Worm (Caenorhabditis elegans) whole organism, L1 larva: ENCODE measurements around the gene clec-157.
A peak's percentile ranks its signal among the peaks of the same experiment; 100 is the strongest.

Experiments used
- C16A3.4 ChIP-seq: fragments of 150-350 bp; optimal IDR thresholded peaks from 2 replicates; lab custom pipeline; 2014; ENCODE audit warnings: missing biosample characterization, missing genetic modification characterization
- aly-2 ChIP-seq: fragments of 150-350 bp; optimal IDR thresholded peaks from 2 replicates; lab custom pipeline; 2014; ENCODE audit warnings: missing biosample characterization, missing genetic modification characterization
- blmp-1 ChIP-seq: fragments of 150-350 bp; optimal IDR thresholded peaks from 2 replicates; lab custom pipeline; 2014; ENCODE audit warnings: missing biosample characterization, missing genetic modification characterization
- elt-2 ChIP-seq: sonication (generic microtip); optimal IDR thresholded peaks from 2 replicates; lab custom pipeline; 2016; ENCODE audit warnings: missing genetic modification characterization, mild to moderate bottlenecking, inconsistent platforms, missing compliant biosample characterization, missing genetic modification reagents
- ets-5 ChIP-seq: fragments of 200-800 bp; sonication (Bioruptor generic); IDR thresholded peaks from 2 replicates; pipeline ENCODE4 v1.3.6; 2022; ENCODE audit warnings: missing genetic modification characterization, missing compliant biosample characterization
- fkh-4 ChIP-seq: sonication (generic microtip); optimal IDR thresholded peaks from 2 replicates; lab custom pipeline; 2016; ENCODE audit warnings: missing compliant biosample characterization, missing genetic modification characterization, borderline replicate concordance
- fkh-8 ChIP-seq: sonication (generic microtip); optimal IDR thresholded peaks from 2 replicates; lab custom pipeline; 2016; ENCODE audit warnings: mild to moderate bottlenecking, missing genetic modification characterization, missing compliant biosample characterization
- fos-1 ChIP-seq: fragments of 150-350 bp; optimal IDR thresholded peaks from 2 replicates; lab custom pipeline; 2014; ENCODE audit warnings: missing biosample characterization, missing genetic modification characterization
- grh-1 ChIP-seq: fragments of 200-800 bp; sonication (Bioruptor generic); IDR thresholded peaks from 2 replicates; pipeline ENCODE4 v1.3.6; 2022; ENCODE audit warnings: missing genetic modification reagents, missing genetic modification characterization, missing compliant biosample characterization
- jun-1 ChIP-seq: fragments of 150-350 bp; optimal IDR thresholded peaks from 2 replicates; lab custom pipeline; 2014; ENCODE audit warnings: missing biosample characterization, missing genetic modification reagents, missing genetic modification characterization
- lin-14 ChIP-seq: fragments of 200-800 bp; sonication (Bioruptor generic); optimal IDR thresholded peaks from 2 replicates; lab custom pipeline; 2018; ENCODE audit warnings: mild to moderate bottlenecking, missing genetic modification characterization, moderate library complexity, missing compliant biosample characterization
- lin-35 ChIP-seq, 2 experiments: fragments of 150-350 bp; optimal IDR thresholded peaks; 2 replicates each; lab custom pipeline; 2014; ENCODE audit warnings: missing biosample characterization in 2 of 2, missing genetic modification characterization in 2 of 2, missing genetic modification reagents in 2 of 2
- lsy-2 ChIP-seq, 2 experiments: fragments of 150-350 bp; optimal IDR thresholded peaks; 2 replicates each; lab custom pipeline; 2014; ENCODE audit warnings: missing biosample characterization in 2 of 2, missing genetic modification characterization in 2 of 2
- mab-9 ChIP-seq: fragments of 200-800 bp; sonication (Bioruptor generic); IDR thresholded peaks from 2 replicates; pipeline ENCODE4 v1.3.6; 2022; ENCODE audit warnings: missing genetic modification reagents, missing genetic modification characterization, missing compliant biosample characterization
- mef-2 ChIP-seq: fragments of 150-350 bp; optimal IDR thresholded peaks from 2 replicates; lab custom pipeline; 2014; ENCODE audit warnings: missing biosample characterization, missing genetic modification characterization
- mep-1 ChIP-seq: fragments of 150-350 bp; optimal IDR thresholded peaks from 2 replicates; lab custom pipeline; 2014; ENCODE audit warnings: missing biosample characterization, missing genetic modification characterization
- nhr-19 ChIP-seq: fragments of 200-800 bp; sonication (Bioruptor generic); conservative IDR thresholded peaks from 2 replicates; pipeline ENCODE4 v1.3.6; 2022; ENCODE audit warnings: missing genetic modification characterization, missing compliant biosample characterization
- nhr-237 ChIP-seq: fragments of 150-350 bp; optimal IDR thresholded peaks from 2 replicates; lab custom pipeline; 2014; ENCODE audit warnings: missing biosample characterization, missing genetic modification characterization
- nhr-71 ChIP-seq: sonication (generic microtip); optimal IDR thresholded peaks from 2 replicates; lab custom pipeline; 2016; ENCODE audit warnings: mild to moderate bottlenecking, missing genetic modification characterization, moderate library complexity, missing compliant biosample characterization
- nhr-77 ChIP-seq: fragments of 150-350 bp; optimal IDR thresholded peaks from 2 replicates; lab custom pipeline; 2014; ENCODE audit warnings: missing biosample characterization, missing genetic modification characterization
- pag-3 ChIP-seq: sonication (generic microtip); optimal IDR thresholded peaks from 2 replicates; lab custom pipeline; 2017; ENCODE audit warnings: missing genetic modification characterization, mild to moderate bottlenecking, missing compliant biosample characterization, antibody characterized with exemption, borderline replicate concordance; ENCODE audit not compliant: insufficient read depth
- pqm-1 ChIP-seq: sonication (generic microtip); optimal IDR thresholded peaks from 3 replicates; lab custom pipeline; 2017; ENCODE audit warnings: missing biosample characterization, missing genetic modification characterization
- rnt-1 ChIP-seq: sonication (generic microtip); optimal IDR thresholded peaks from 2 replicates; lab custom pipeline; 2016; ENCODE audit warnings: mild to moderate bottlenecking, missing genetic modification characterization, moderate library complexity, missing compliant biosample characterization
- skn-1 ChIP-seq: fragments of 150-350 bp; optimal IDR thresholded peaks from 2 replicates; lab custom pipeline; 2014; ENCODE audit warnings: missing biosample characterization, missing genetic modification characterization
- snu-23 ChIP-seq: sonication (generic microtip); optimal IDR thresholded peaks from 2 replicates; lab custom pipeline; 2016; ENCODE audit warnings: missing genetic modification characterization, missing compliant biosample characterization
- sptf-1 ChIP-seq: fragments of 150-350 bp; optimal IDR thresholded peaks from 2 replicates; lab custom pipeline; 2014; ENCODE audit warnings: missing biosample characterization, missing genetic modification characterization
- sup-37 ChIP-seq: fragments of 200-800 bp; sonication (Bioruptor generic); optimal IDR thresholded peaks from 2 replicates; lab custom pipeline; 2018; ENCODE audit warnings: mild to moderate bottlenecking, missing genetic modification characterization, missing compliant biosample characterization
- tbx-2 ChIP-seq: sonication (generic microtip); optimal IDR thresholded peaks from 2 replicates; lab custom pipeline; 2016; ENCODE audit warnings: missing genetic modification characterization, missing compliant biosample characterization
- unc-86 ChIP-seq: sonication (generic microtip); optimal IDR thresholded peaks from 2 replicates; lab custom pipeline; 2016; ENCODE audit warnings: missing genetic modification characterization, missing compliant biosample characterization
- unc-98 ChIP-seq: fragments of 200-800 bp; sonication (Bioruptor generic); IDR thresholded peaks from 2 replicates; pipeline ENCODE4 v1.3.6; 2022; ENCODE audit warnings: missing genetic modification characterization, missing compliant biosample characterization
- zag-1 ChIP-seq: fragments of 150-350 bp; optimal IDR thresholded peaks from 2 replicates; lab custom pipeline; 2014; ENCODE audit warnings: missing biosample characterization, missing genetic modification characterization
- ztf-11 ChIP-seq, 2 experiments: sonication (generic microtip); optimal IDR thresholded peaks; 2 replicates each; lab custom pipeline; 2016 to 2017; ENCODE audit warnings: missing genetic modification characterization in 2 of 2, missing biosample characterization in 1 of 2, missing compliant biosample characterization in 1 of 2
- ztf-4 ChIP-seq: fragments of 150-350 bp; optimal IDR thresholded peaks from 2 replicates; lab custom pipeline; 2014; ENCODE audit warnings: missing biosample characterization, missing genetic modification characterization

The clec-157 gene

DNA sequence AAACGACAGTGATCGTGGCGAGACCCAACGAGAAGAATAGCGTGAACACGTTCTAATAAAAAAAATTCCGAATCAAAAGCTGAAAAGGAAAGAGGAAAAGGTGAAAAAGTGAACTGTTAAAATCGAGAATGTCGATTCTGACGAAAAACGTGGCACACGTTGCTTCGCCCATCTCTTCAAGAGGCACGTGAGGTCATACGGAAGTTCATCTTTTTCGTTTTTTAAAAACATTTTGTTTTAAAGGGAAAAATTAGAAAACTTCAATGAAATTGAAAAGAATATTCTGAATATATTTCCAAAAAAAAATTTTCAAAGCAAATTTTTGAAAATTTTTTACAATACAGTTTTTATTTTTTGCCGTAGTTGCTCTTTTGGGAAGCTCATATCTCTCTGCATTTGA lies 33.0 kb downstream of the clec-157 start, which contains the start of gene C38D4.7:
C38D4.7 (minus strand) TSS at position 101 of the 400 bp plus-strand sequence.
- no peak for TF ChIP-seq lin-14 (GFP tag; lab: Kevin White, UChicago)
- TF ChIP-seq, all 84 proteins: peak for 0

DNA sequence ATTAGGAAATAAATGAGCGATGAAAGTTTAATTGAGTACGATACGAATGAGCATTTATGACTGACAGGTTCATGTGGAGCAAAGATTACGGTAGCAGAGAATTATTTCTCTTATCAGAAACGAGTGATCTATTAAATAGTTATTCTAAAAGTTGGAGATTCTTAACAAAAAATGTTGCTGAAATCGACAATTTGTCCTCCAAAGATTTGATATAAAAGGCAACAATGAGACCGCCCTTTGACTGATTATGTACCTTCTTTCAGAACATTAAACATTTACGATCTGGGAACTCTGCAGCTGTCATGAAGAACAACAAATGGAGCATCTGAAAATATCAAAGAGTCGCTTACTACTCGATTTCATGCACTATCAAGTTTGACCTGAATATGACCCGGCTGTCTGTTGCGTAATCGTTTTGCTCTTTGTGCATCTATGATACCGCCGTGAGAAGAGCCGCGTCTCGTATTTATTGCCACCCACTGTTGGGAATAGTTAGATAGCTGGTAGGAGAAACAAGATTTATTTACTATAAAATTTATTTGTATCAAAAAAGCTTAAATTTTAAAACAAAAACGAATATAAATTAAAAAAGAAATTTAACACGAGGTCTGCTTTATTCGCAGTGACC lies 34.6 kb downstream of the clec-157 start, which contains the start of gene pal-1:
pal-1 (minus strand) TSS at position 51 of the 628 bp plus-strand sequence.
- TF ChIP-seq rnt-1 (tag; lab: Kevin White, UChicago) (no peak), nhr-71 (tag; lab: Kevin White, UChicago) (no peak), lsy-2 (tag; optimal IDR thresholded peaks at IDR 0.05; lab: Kevin White, UChicago) (no peak), nhr-19 (no peak), aly-2 (tag; lab: Kevin White, UChicago) (no peak), mab-9 (GFP tag; lab: Robert Waterston, UW) (no peak), mep-1 (tag; lab: Kevin White, UChicago) (no peak), sup-37 (GFP tag; lab: Kevin White, UChicago) (no peak), nhr-77 (tag; lab: Kevin White, UChicago) (no peak)

DNA sequence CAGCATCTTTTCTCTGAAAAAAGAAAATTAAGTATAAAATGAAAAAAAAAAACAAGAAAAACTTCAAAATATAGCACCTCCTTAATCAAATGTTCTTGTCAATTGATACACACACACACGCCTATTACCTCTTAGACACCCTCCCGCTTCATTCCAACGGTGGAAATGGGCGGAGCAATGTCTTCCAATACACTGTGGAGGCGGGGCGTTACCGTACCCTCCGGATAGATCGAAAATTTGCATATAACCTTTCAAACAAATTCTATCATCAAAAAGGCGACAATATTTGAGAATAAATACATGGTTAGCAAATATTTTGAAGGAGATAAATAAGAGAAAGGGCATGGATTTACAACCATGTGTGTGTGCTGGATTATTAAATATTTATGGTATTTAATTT lies 36.1 kb downstream of the clec-157 start:
- TF ChIP-seq ztf-4 (tag; lab: Kevin White, UChicago) (no peak), lsy-2 (tag; optimal IDR thresholded peaks at IDR 0.05; lab: Kevin White, UChicago) (peak in 1 of 2 experiments; percentile 51)

DNA sequence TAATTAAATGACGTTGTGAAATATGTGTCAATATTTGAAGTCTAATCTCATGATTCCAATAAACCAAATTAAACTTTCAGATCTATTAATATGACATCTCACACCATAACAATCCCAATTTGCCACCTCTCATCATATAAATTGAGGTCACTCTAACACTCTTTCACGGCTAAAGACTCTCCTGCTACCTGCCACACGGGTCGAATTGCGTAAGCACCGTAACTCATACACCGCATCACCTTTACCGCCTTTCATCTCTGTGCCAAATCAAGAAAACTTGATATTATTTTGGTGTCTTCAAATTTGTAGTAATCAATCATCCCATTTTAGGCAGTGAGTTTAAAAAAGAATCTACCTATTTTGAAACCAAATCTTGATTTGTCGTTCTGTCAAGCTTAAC lies 37.9 kb downstream of the clec-157 start:
- TF ChIP-seq fkh-4 (tag; lab: Kevin White, UChicago) (no peak), C16A3.4 (tag; lab: Kevin White, UChicago) (no peak), tbx-2 (tag; lab: Kevin White, UChicago) (no peak), nhr-237 (tag; lab: Kevin White, UChicago) (no peak), unc-98 (GFP tag; lab: Robert Waterston, UW) (no peak), pqm-1 (no peak), grh-1 (GFP tag; lab: Robert Waterston, UW) (no peak), zag-1 (no peak), blmp-1 (no peak), skn-1 (no peak), jun-1 (tag; lab: Kevin White, UChicago) (no peak), ztf-11 (tag; optimal IDR thresholded peaks at IDR 0.05; lab: Kevin White, UChicago) (no peak), pag-3 (tag; lab: Kevin White, UChicago) (no peak), elt-2 (tag; lab: Kevin White, UChicago) (no peak), mef-2 (tag; lab: Kevin White, UChicago) (no peak), sup-37 (GFP tag; lab: Kevin White, UChicago) (no peak)

DNA sequence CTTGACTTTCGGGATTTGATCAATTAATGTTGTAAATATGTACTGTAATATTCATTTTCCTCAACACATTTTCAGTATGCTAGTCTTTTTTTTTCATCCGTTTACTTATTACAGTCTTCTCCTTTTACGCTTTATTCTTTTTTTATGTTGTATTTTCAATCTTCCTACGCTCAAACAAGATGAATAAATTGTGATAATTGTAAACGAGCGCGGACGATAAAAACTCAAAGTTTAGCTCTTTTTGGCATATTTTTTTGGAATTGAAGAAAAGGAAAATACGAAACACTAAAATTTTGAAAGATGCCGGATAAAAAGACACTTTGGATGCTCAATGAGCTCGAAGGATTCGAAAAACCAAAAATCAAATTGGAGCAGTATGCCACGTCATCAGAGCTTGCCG lies 41.5 kb downstream of the clec-157 start, which contains the start of gene metl-5:
metl-5 (plus strand) TSS at position 301 of the 400 bp plus-strand sequence.
- TF ChIP-seq snu-23 = no peak
- TF ChIP-seq nhr-71 (tag; lab: Kevin White, UChicago) = no peak
- TF ChIP-seq rnt-1 (tag; lab: Kevin White, UChicago) = no peak
- TF ChIP-seq fkh-8 = no peak
- no peak for TF ChIP-seq sptf-1 (tag; lab: Kevin White, UChicago)
- no peak for TF ChIP-seq blmp-1
- no peak for TF ChIP-seq ets-5 (GFP tag; lab: Robert Waterston, UW)
- TF ChIP-seq ztf-4 (tag; lab: Kevin White, UChicago) = no peak
- no peak for TF ChIP-seq mab-9 (GFP tag; lab: Robert Waterston, UW)
- TF ChIP-seq lin-35 (GFP tag; optimal IDR thresholded peaks at IDR 0.05; lab: Kevin White, UChicago) = no peak
- TF ChIP-seq jun-1 (tag; lab: Kevin White, UChicago) = no peak
- no peak for TF ChIP-seq fos-1 (tag; lab: Kevin White, UChicago)
- TF ChIP-seq unc-86 = no peak
